Fruit fly (Drosophila melanogaster): ENCODE data around the gene CG43373.

Gene CG43373

dm6 chr3L:16483524-16484370 lies 59.4 kb downstream of the CG43373 start, which contains the start of gene aos (continued):
- TF ChIP-seq CG2889 (GFP tag; IDR thresholded peaks at IDR 0.05) (peak; percentile 50; the same call in 1 of the 3 replicates), sug (tag; optimal IDR thresholded peaks at IDR 0.05) (peak; percentile 81), Adf1 (GFP tag; IDR thresholded peaks at IDR 0.05) (peak; percentile 89), Sry-β (GFP tag; optimal IDR thresholded peaks at IDR 0.05) (peak; percentile 56), chm (GFP tag; IDR thresholded peaks at IDR 0.05) (peak; percentile 54; the same call in 1 of the 2 replicates), CG14965 (GFP tag; optimal IDR thresholded peaks at IDR 0.05; ENCODE audit: borderline replicate concordance) (no peak), CG1792 (GFP tag; optimal IDR thresholded peaks at IDR 0.05) (no peak), CG2712 (tag; optimal IDR thresholded peaks at IDR 0.05) (peak; percentile 98), CG10366 (GFP tag; IDR thresholded peaks at IDR 0.05) (peak; percentile 77), Dip2 (GFP tag; IDR thresholded peaks at IDR 0.05) (no peak), pum (GFP tag; optimal IDR thresholded peaks at IDR 0.05) (no peak), Hr39 (optimal IDR thresholded peaks at IDR 0.05) (no peak), ems (GFP tag; optimal IDR thresholded peaks at IDR 0.05) (no peak), GATAe (GFP tag; conservative IDR thresholded peaks at IDR 0.05) (no peak), dysf (GFP tag; IDR thresholded peaks at IDR 0.05) (peak; percentile 91), CG7987 (GFP tag; optimal IDR thresholded peaks at IDR 0.05) (peak; percentile 33), peb (GFP tag; IDR thresholded peaks at IDR 0.05) (peak; percentile 23; the same call in 1 of the 2 replicates), Sox102F (GFP tag; optimal IDR thresholded peaks at IDR 0.05) (peak; percentile 88), fd3F (GFP tag; optimal IDR thresholded peaks at IDR 0.05) (peak; percentile 79), zfh2 (GFP tag; optimal IDR thresholded peaks at IDR 0.05) (peak; percentile 50), CG32767 (GFP tag; IDR thresholded peaks at IDR 0.05) (peak; percentile 91), ato (GFP tag; IDR thresholded peaks at IDR 0.05; ENCODE audit: partially characterized antibody) (0 out of 2 replicates have a peak, but pooled peaks have one; percentile 27), CG10321 (GFP tag; IDR thresholded peaks at IDR 0.05) (no peak), CG17359 (tag; optimal IDR thresholded peaks at IDR 0.05) (peak; percentile 65), Dip3 (GFP tag; optimal IDR thresholded peaks at IDR 0.05) (peak; percentile 28), CG11504 (tag; optimal IDR thresholded peaks at IDR 0.05) (peak; percentile 94), CG14050 (GFP tag; IDR thresholded peaks at IDR 0.05) (peak; percentile 62; the same call in 1 of the 3 replicates), BEAF-32 (GFP tag; optimal IDR thresholded peaks at IDR 0.05) (no peak), CG1233 (GFP tag; optimal IDR thresholded peaks at IDR 0.05) (peak; percentile 89), bowl (GFP tag; IDR thresholded peaks at IDR 0.05) (no peak), caup (GFP tag; optimal IDR thresholded peaks at IDR 0.05; ENCODE audit: severe bottlenecking) (peak; percentile 78), sob (GFP tag; IDR thresholded peaks at IDR 0.05) (peak; percentile 54), tin (GFP tag; optimal IDR thresholded peaks at IDR 0.05) (peak; percentile 94), CG17912 (GFP tag; optimal IDR thresholded peaks at IDR 0.05) (no peak), bcd (GFP tag; optimal IDR thresholded peaks at IDR 0.05) (peak; percentile 85), CG9609 (GFP tag; optimal IDR thresholded peaks at IDR 0.05) (peak; percentile 24), CG7745 (tag; optimal IDR thresholded peaks at IDR 0.05) (no peak), CG14014 (GFP tag; IDR thresholded peaks at IDR 0.05) (peak; percentile 74), fd96Cb (tag; optimal IDR thresholded peaks at IDR 0.05) (peak; percentile 92), ewg (GFP tag; optimal IDR thresholded peaks at IDR 0.05) (peak; percentile 83), fu2 (GFP tag; optimal IDR thresholded peaks at IDR 0.05) (peak; percentile 37), nau (GFP tag; optimal IDR thresholded peaks at IDR 0.05) (peak; percentile 65), Sry-δ (GFP tag; optimal IDR thresholded peaks at IDR 0.05) (peak; percentile 3), tgo (GFP tag; IDR thresholded peaks at IDR 0.05) (peak; percentile 89), salm (tag; optimal IDR thresholded peaks at IDR 0.05) (peak; percentile 83), pnt (GFP tag; optimal IDR thresholded peaks at IDR 0.05) (peak; percentile 44), CG1603 (tag; optimal IDR thresholded peaks at IDR 0.05) (peak; percentile 69), bbx (GFP tag; IDR thresholded peaks at IDR 0.05; ENCODE audit: partially characterized antibody) (peak; percentile 36)
